Fruit fly (Drosophila melanogaster) whole organism, embryonic: ENCODE data around the gene CG43447.
A peak's percentile ranks its signal among the peaks of the same experiment; 100 is the strongest.

ENCODE experiments used
- Ada2b ChIP-seq: fragments of 200-800 bp; sonication (Bioruptor generic); IDR thresholded peaks from 2 replicates; pipeline ENCODE4 v1.3.6; 2022; ENCODE audit warnings: missing biosample characterization, missing genetic modification characterization
- Adf1 ChIP-seq: fragments of 200-800 bp; sonication (Bioruptor generic); IDR thresholded peaks from 2 replicates; pipeline ENCODE4 v1.3.6; 2022; ENCODE audit warnings: missing biosample characterization, missing genetic modification characterization
- B-H1 ChIP-seq: fragments of 200-800 bp; sonication (Bioruptor generic); IDR thresholded peaks from 3 replicates; pipeline ENCODE4 v1.3.6; 2022; ENCODE audit warnings: missing biosample characterization, missing genetic modification characterization
- Bdp1 ChIP-seq: fragments of 200-800 bp; sonication (Bioruptor generic); optimal IDR thresholded peaks from 3 replicates; lab custom pipeline; 2016; ENCODE audit warnings: missing biosample characterization, missing genetic modification characterization
- CG13287 ChIP-seq: fragments of 200-800 bp; sonication (Bioruptor generic); IDR thresholded peaks from 2 replicates; pipeline ENCODE4 v1.3.6; 2022; ENCODE audit warnings: missing biosample characterization, missing genetic modification characterization; ENCODE audit not compliant: partially characterized antibody
- CG17359 ChIP-seq: fragments of 200-800 bp; sonication (Bioruptor generic); optimal IDR thresholded peaks from 3 replicates; lab custom pipeline; 2018; ENCODE audit warnings: missing biosample characterization, mild to moderate bottlenecking, missing genetic modification characterization, moderate library complexity
- CG17361 ChIP-seq: fragments of 200-800 bp; sonication (Bioruptor generic); IDR thresholded peaks from 3 replicates; pipeline ENCODE4 v1.3.6; 2022; ENCODE audit warnings: missing biosample characterization, missing genetic modification characterization
- CG18011 ChIP-seq: fragments of 200-800 bp; sonication (Bioruptor generic); optimal IDR thresholded peaks from 2 replicates; lab custom pipeline; 2017; ENCODE audit warnings: missing biosample characterization, missing genetic modification characterization, mild to moderate bottlenecking, moderate library complexity, missing genotype
- CG18262 ChIP-seq: fragments of 200-800 bp; optimal IDR thresholded peaks from 3 replicates; lab custom pipeline; 2019; ENCODE audit warnings: missing biosample characterization, mild to moderate bottlenecking, missing genetic modification characterization, moderate library complexity
- CG31365 ChIP-seq: fragments of 200-800 bp; sonication (Bioruptor generic); optimal IDR thresholded peaks from 2 replicates; lab custom pipeline; 2018; ENCODE audit warnings: missing biosample characterization, mild to moderate bottlenecking, missing genetic modification characterization
- CG4404 ChIP-seq: fragments of 200-800 bp; sonication (Bioruptor generic); IDR thresholded peaks from 2 replicates; pipeline ENCODE4 v1.3.6; 2022; ENCODE audit warnings: missing biosample characterization, missing genetic modification characterization
- CG6683 ChIP-seq: fragments of 200-800 bp; sonication (Bioruptor generic); optimal IDR thresholded peaks from 2 replicates; lab custom pipeline; 2017; ENCODE audit warnings: missing biosample characterization, mild to moderate bottlenecking, missing genetic modification characterization, missing genetic modification reagents
- CG6813 ChIP-seq: fragments of 200-800 bp; sonication (Bioruptor generic); optimal IDR thresholded peaks from 2 replicates; lab custom pipeline; 2017; ENCODE audit warnings: missing biosample characterization, missing genetic modification characterization, mild to moderate bottlenecking, moderate library complexity, missing genetic modification reagents
- CG7372 ChIP-seq: fragments of 200-800 bp; sonication (Bioruptor generic); IDR thresholded peaks from 2 replicates; pipeline ENCODE4 v1.3.6; 2022; ENCODE audit warnings: missing biosample characterization, missing genetic modification characterization
- CG8944 ChIP-seq: fragments of 200-800 bp; sonication (Bioruptor generic); optimal IDR thresholded peaks from 3 replicates; lab custom pipeline; 2016; ENCODE audit warnings: missing biosample characterization, missing genetic modification characterization
- CHES-1-like ChIP-seq: fragments of 200-800 bp; sonication (Bioruptor generic); optimal IDR thresholded peaks from 2 replicates; lab custom pipeline; 2016; ENCODE audit warnings: missing biosample characterization, missing genetic modification characterization
- Chrac-16 ChIP-seq: fragments of 200-800 bp; sonication (Bioruptor generic); optimal IDR thresholded peaks from 3 replicates; lab custom pipeline; 2016; ENCODE audit warnings: missing biosample characterization, missing genetic modification characterization
- D ChIP-seq, 2 experiments: fragments of 200-800 bp in 1 of 2; fragments of >200 bp in 1 of 2; sonication (Bioruptor generic) in 1 of 2; optimal IDR thresholded peaks; 2 replicates in 1 of 2; 3 replicates in 1 of 2; lab custom pipeline; 2017; ENCODE audit warnings: mild to moderate bottlenecking in 1 of 2, missing biosample characterization in 1 of 2, missing genetic modification characterization in 1 of 2, missing genetic modification reagents in 1 of 2
- Dad ChIP-seq: fragments of 200-800 bp; sonication (Bioruptor generic); optimal IDR thresholded peaks from 3 replicates; lab custom pipeline; 2016; ENCODE audit warnings: missing biosample characterization, missing genetic modification characterization
- Deaf1 ChIP-seq: fragments of 200-800 bp; optimal IDR thresholded peaks from 3 replicates; lab custom pipeline; 2019; ENCODE audit warnings: missing biosample characterization, mild to moderate bottlenecking, missing genetic modification characterization, moderate library complexity
- Eip74EF ChIP-seq, 2 experiments: fragments of 200-800 bp in 1 of 2; fragments of >200 bp in 1 of 2; sonication (Bioruptor generic) in 1 of 2; optimal IDR thresholded peaks; 2 replicates each; lab custom pipeline; 2017 to 2019; ENCODE audit warnings: missing biosample characterization in 2 of 2, missing genetic modification characterization in 2 of 2, mild to moderate bottlenecking in 1 of 2, moderate library complexity in 1 of 2
- Elba2 ChIP-seq: fragments of 200-800 bp; sonication (Bioruptor generic); optimal IDR thresholded peaks from 3 replicates; lab custom pipeline; 2016; ENCODE audit warnings: missing biosample characterization, missing genetic modification characterization
- HmgD ChIP-seq: fragments of 200-800 bp; sonication (Bioruptor generic); optimal IDR thresholded peaks from 3 replicates; lab custom pipeline; 2016; ENCODE audit warnings: missing biosample characterization, missing genetic modification characterization
- Kr ChIP-seq: fragments of 200-800 bp; sonication (Bioruptor generic); optimal IDR thresholded peaks from 2 replicates; lab custom pipeline; 2017; ENCODE audit warnings: missing biosample characterization, mild to moderate bottlenecking, missing genetic modification characterization
- Max ChIP-seq: fragments of 200-800 bp; sonication (Bioruptor generic); optimal IDR thresholded peaks from 2 replicates; lab custom pipeline; 2016; ENCODE audit warnings: missing biosample characterization, mild to moderate bottlenecking, missing genetic modification characterization
- Oli ChIP-seq: fragments of 200-800 bp; sonication (Bioruptor generic); optimal IDR thresholded peaks from 2 replicates; lab custom pipeline; 2018; ENCODE audit warnings: missing biosample characterization, mild to moderate bottlenecking, missing genetic modification characterization, moderate library complexity
- PHDP ChIP-seq: fragments of 200-800 bp; sonication (Bioruptor generic); optimal IDR thresholded peaks from 3 replicates; lab custom pipeline; 2018; ENCODE audit warnings: missing biosample characterization, mild to moderate bottlenecking, missing genetic modification characterization, moderate library complexity
- Ptx1 ChIP-seq: fragments of 200-800 bp; sonication (Bioruptor generic); IDR thresholded peaks from 2 replicates; pipeline ENCODE4 v1.3.6; 2022; ENCODE audit warnings: missing biosample characterization, missing genetic modification characterization
- Scr ChIP-seq: fragments of 200-800 bp; sonication (Bioruptor generic); IDR thresholded peaks from 2 replicates; pipeline ENCODE4 v1.3.6; 2022; ENCODE audit warnings: missing biosample characterization, missing genetic modification characterization; ENCODE audit not compliant: partially characterized antibody
- Sry-δ ChIP-seq: fragments of 200-800 bp; sonication (Bioruptor generic); optimal IDR thresholded peaks from 2 replicates; lab custom pipeline; 2016; ENCODE audit warnings: missing biosample characterization, missing genetic modification characterization
- Stat92E ChIP-seq, 3 experiments: fragments of >200 bp in 2 of 3; fragments of 200-800 bp in 1 of 3; sonication (Bioruptor generic) in 1 of 3; optimal IDR thresholded peaks; 2 replicates each; lab custom pipeline; 2017 to 2019; ENCODE audit warnings: missing biosample characterization in 3 of 3, missing genetic modification characterization in 3 of 3, mild to moderate bottlenecking in 1 of 3, moderate library complexity in 1 of 3
- Xrp1 ChIP-seq: fragments of 200-800 bp; sonication (Bioruptor generic); IDR thresholded peaks from 2 replicates; pipeline ENCODE4 v1.3.6; 2022; ENCODE audit warnings: missing biosample characterization, missing genetic modification characterization
- amos ChIP-seq: fragments of 200-800 bp; sonication (Bioruptor generic); IDR thresholded peaks from 2 replicates; pipeline ENCODE4 v1.3.6; 2022; ENCODE audit warnings: missing biosample characterization, missing genetic modification characterization; ENCODE audit not compliant: partially characterized antibody
- ap ChIP-seq: fragments of 200-800 bp; sonication (Bioruptor generic); IDR thresholded peaks from 2 replicates; pipeline ENCODE4 v1.3.6; 2022; ENCODE audit warnings: missing biosample characterization, missing genetic modification characterization
- chn ChIP-seq: fragments of 200-800 bp; sonication (Bioruptor generic); optimal IDR thresholded peaks from 2 replicates; lab custom pipeline; 2016; ENCODE audit warnings: missing biosample characterization, missing genetic modification characterization
- corto ChIP-seq: fragments of 200-800 bp; sonication (Bioruptor generic); optimal IDR thresholded peaks from 2 replicates; lab custom pipeline; 2016; ENCODE audit warnings: missing biosample characterization, mild to moderate bottlenecking, missing genetic modification characterization, moderate library complexity
- dm ChIP-seq: fragments of 200-800 bp; sonication (Bioruptor generic); optimal IDR thresholded peaks from 3 replicates; lab custom pipeline; 2016; ENCODE audit warnings: missing biosample characterization, missing genetic modification characterization
- esg ChIP-seq: fragments of 200-800 bp; sonication (Bioruptor generic); conservative IDR thresholded peaks from 2 replicates; pipeline ENCODE4 v1.3.6; 2022; ENCODE audit warnings: missing biosample characterization, missing genetic modification characterization
- her ChIP-seq: fragments of 200-800 bp; sonication (Bioruptor generic); optimal IDR thresholded peaks from 2 replicates; lab custom pipeline; 2016; ENCODE audit warnings: missing biosample characterization, missing genetic modification characterization
- klu ChIP-seq: fragments of 200-800 bp; sonication (Bioruptor generic); IDR thresholded peaks from 2 replicates; pipeline ENCODE4 v1.3.6; 2022; ENCODE audit warnings: missing biosample characterization, missing genetic modification characterization
- lab ChIP-seq: fragments of 200-800 bp; sonication (Bioruptor generic); optimal IDR thresholded peaks from 3 replicates; lab custom pipeline; 2017; ENCODE audit warnings: missing biosample characterization, missing genetic modification characterization, mild to moderate bottlenecking, moderate library complexity, missing genetic modification reagents
- lilli ChIP-seq: fragments of 200-800 bp; sonication (Bioruptor generic); optimal IDR thresholded peaks from 3 replicates; lab custom pipeline; 2016; ENCODE audit warnings: missing biosample characterization, missing genetic modification characterization
- nerfin-1 ChIP-seq: fragments of 200-800 bp; sonication (Bioruptor generic); optimal IDR thresholded peaks from 3 replicates; lab custom pipeline; 2019; ENCODE audit warnings: missing biosample characterization, mild to moderate bottlenecking, missing genetic modification characterization, moderate library complexity
- oc ChIP-seq: fragments of 200-800 bp; sonication (Bioruptor generic); optimal IDR thresholded peaks from 2 replicates; lab custom pipeline; 2018; ENCODE audit warnings: missing biosample characterization, mild to moderate bottlenecking, missing genetic modification characterization, moderate library complexity
- salm ChIP-seq: fragments of 200-800 bp; sonication (Bioruptor generic); optimal IDR thresholded peaks from 2 replicates; lab custom pipeline; 2018; ENCODE audit warnings: missing biosample characterization, mild to moderate bottlenecking, missing genetic modification characterization
- sisA ChIP-seq: fragments of 200-800 bp; sonication (Bioruptor generic); IDR thresholded peaks from 2 replicates; pipeline ENCODE4 v1.3.6; 2022; ENCODE audit warnings: missing biosample characterization, missing genetic modification characterization
- slbo ChIP-seq: fragments of 200-800 bp; sonication (Bioruptor generic); IDR thresholded peaks from 2 replicates; pipeline ENCODE4 v1.3.6; 2022; ENCODE audit warnings: missing biosample characterization, missing genetic modification characterization
- so ChIP-seq: fragments of 200-800 bp; sonication (Bioruptor generic); IDR thresholded peaks from 3 replicates; pipeline ENCODE4 v1.3.6; 2022; ENCODE audit warnings: missing biosample characterization, missing genetic modification characterization
- sob ChIP-seq: fragments of 200-800 bp; sonication (Bioruptor generic); IDR thresholded peaks from 2 replicates; pipeline ENCODE4 v1.3.6; 2022; ENCODE audit warnings: missing biosample characterization, missing genetic modification characterization
- wor ChIP-seq: fragments of 200-800 bp; sonication (Bioruptor generic); IDR thresholded peaks from 2 replicates; pipeline ENCODE4 v1.3.6; 2022; ENCODE audit warnings: missing biosample characterization, missing genetic modification characterization

The CG43447 gene

DNA sequence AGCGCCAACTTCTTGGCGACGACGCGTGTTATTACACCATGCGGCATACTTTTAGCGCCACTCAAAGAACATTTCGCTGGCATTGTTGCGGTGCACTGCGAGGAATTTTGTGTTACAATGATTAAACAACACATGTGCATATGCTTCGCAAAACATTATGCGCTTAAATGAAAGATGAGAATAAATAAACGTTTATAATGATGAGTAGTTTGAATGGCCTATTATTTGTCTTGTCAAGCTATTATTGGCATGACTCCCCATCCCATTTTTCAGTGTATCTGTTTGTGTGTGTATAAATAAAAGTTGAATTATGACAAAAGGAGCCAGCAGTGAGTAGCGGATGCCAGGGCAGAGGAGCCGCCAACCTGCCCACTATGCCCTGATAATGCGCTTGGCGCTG is 18.3 kb upstream of the CG43447 start (continued):
- TF ChIP-seq Ptx1 (GFP tag; lab: Robert Waterston, UW) (0 out of 2 replicates have a peak, but pooled peaks have one; percentile 41), Max (GFP tag; lab: Kevin White, UChicago) (no peak), CG17359 (tag; lab: Kevin White, UChicago) (peak; percentile 24), sob (GFP tag; lab: Robert Waterston, UW) (no peak), esg (GFP tag; lab: Robert Waterston, UW) (peak; percentile 7; the same call in 1 of the 2 replicates), Elba2 (no peak), CG18011 (no peak), CG7372 (no peak), CHES-1-like (GFP tag; lab: Kevin White, UChicago) (no peak), nerfin-1 (tag; lab: Kevin White, UChicago) (no peak), ap (GFP tag; lab: Robert Waterston, UW) (0 out of 2 replicates have a peak, but pooled peaks have one; percentile 7), D (optimal IDR thresholded peaks at IDR 0.05; lab: Kevin White, UChicago) (no peak), D (GFP tag; optimal IDR thresholded peaks at IDR 0.05; lab: Kevin White, UChicago) (no peak), sisA (GFP tag; lab: Robert Waterston, UW) (peak; percentile 29; the same call in 1 of the 2 replicates), Ada2b (peak; percentile 8; the same call in 1 of the 2 replicates), CG13287 (GFP tag; lab: Robert Waterston, UW) (no peak), amos (GFP tag; lab: Robert Waterston, UW) (no peak), lilli (GFP tag; lab: Kevin White, UChicago) (peak; percentile 18), Sry-δ (GFP tag; lab: Kevin White, UChicago) (no peak), dm (GFP tag; lab: Kevin White, UChicago) (no peak), CG8944 (GFP tag; lab: Kevin White, UChicago) (no peak), CG4404 (GFP tag; lab: Robert Waterston, UW) (no peak), CG17361 (GFP tag; lab: Robert Waterston, UW) (no peak), CG31365 (no peak), wor (no peak), so (GFP tag; lab: Robert Waterston, UW) (no peak), slbo (0 out of 2 replicates have a peak, but pooled peaks have one; percentile 29), HmgD (no peak), Adf1 (GFP tag; lab: Robert Waterston, UW) (no peak), her (GFP tag; lab: Kevin White, UChicago) (no peak), CG6813 (no peak), chn (GFP tag; lab: Kevin White, UChicago) (no peak), oc (tag; lab: Kevin White, UChicago) (no peak), CG18262 (tag; lab: Kevin White, UChicago) (peak; percentile 8), Bdp1 (GFP tag; lab: Kevin White, UChicago) (no peak), klu (GFP tag; lab: Robert Waterston, UW) (no peak), Chrac-16 (GFP tag; lab: Kevin White, UChicago) (no peak), Oli (tag; lab: Kevin White, UChicago) (peak; percentile 14), corto (GFP tag; lab: Kevin White, UChicago) (no peak), salm (tag; lab: Kevin White, UChicago) (no peak), PHDP (tag; lab: Kevin White, UChicago) (no peak), lab (peak; percentile 45), Stat92E (GFP tag; optimal IDR thresholded peaks at IDR 0.05; lab: Kevin White, UChicago) (no peak), Xrp1 (GFP tag; lab: Robert Waterston, UW) (peak; percentile 19; the same call in 1 of the 2 replicates), Eip74EF (GFP tag; optimal IDR thresholded peaks at IDR 0.05; lab: Kevin White, UChicago) (no peak), Scr (GFP tag; lab: Robert Waterston, UW) (no peak), Dad (GFP tag; lab: Kevin White, UChicago) (no peak), Kr (no peak), B-H1 (GFP tag; lab: Robert Waterston, UW) (no peak), CG6683 (GFP tag; lab: Kevin White, UChicago) (no peak), Deaf1 (tag; lab: Kevin White, UChicago) (no peak)
